Worm (Caenorhabditis elegans) whole organism, L4/young adult: Measurements from ENCODE around the gene zipt-2.3.

Experiments
- W03F9.2 ChIP-seq: fragments of 150-350 bp; optimal IDR thresholded peaks from 2 replicates; lab custom pipeline; 2014; ENCODE audit warnings: missing biosample characterization, missing genetic modification characterization
- dao-5 ChIP-seq: sonication (generic microtip); optimal IDR thresholded peaks from 2 replicates; lab custom pipeline; 2016; ENCODE audit warnings: missing genotype, missing genetic modification characterization, moderate library complexity, missing compliant biosample characterization
- him-1 ChIP-seq: sonication (generic microtip); optimal IDR thresholded peaks from 2 replicates; lab custom pipeline; 2016; ENCODE audit warnings: missing genotype, missing genetic modification reagents, missing genetic modification characterization, missing compliant biosample characterization

- TF ChIP-seq W03F9.2 (tag; lab: Kevin White, UChicago) = no peak
- no peak for TF ChIP-seq him-1 (tag; lab: Kevin White, UChicago)
- TF ChIP-seq dao-5 (tag; lab: Kevin White, UChicago) = no peak
Observed at ce11 chrII:13697691-13698090, 18.0 kb downstream of the zipt-2.3 start.
